Fruit fly (Drosophila melanogaster) whole organism, embryonic: Measurements from ENCODE around the gene CG15549.

Experiments used
- Aef1 ChIP-seq: fragments of 200-800 bp; sonication (Bioruptor generic); IDR thresholded peaks from 3 replicates; pipeline ENCODE4 v1.3.6; 2022; ENCODE audit warnings: missing biosample characterization, missing genetic modification characterization
- B-H1 ChIP-seq: fragments of 200-800 bp; sonication (Bioruptor generic); IDR thresholded peaks from 3 replicates; pipeline ENCODE4 v1.3.6; 2022; ENCODE audit warnings: missing biosample characterization, missing genetic modification characterization
- CG10543 ChIP-seq: fragments of 200-800 bp; sonication (Bioruptor generic); optimal IDR thresholded peaks from 3 replicates; lab custom pipeline; 2017; ENCODE audit warnings: missing biosample characterization, mild to moderate bottlenecking, missing genetic modification characterization, moderate library complexity
- CG11247 ChIP-seq: fragments of 200-800 bp; sonication (Bioruptor generic); IDR thresholded peaks from 2 replicates; pipeline ENCODE4 v1.3.6; 2022; ENCODE audit warnings: missing biosample characterization, missing genetic modification characterization
- CG12219 ChIP-seq: fragments of 200-800 bp; sonication (Bioruptor generic); optimal IDR thresholded peaks from 3 replicates; lab custom pipeline; 2018; ENCODE audit warnings: missing biosample characterization, mild to moderate bottlenecking, missing genetic modification characterization
- CG12942 ChIP-seq: fragments of 200-800 bp; sonication (Bioruptor generic); optimal IDR thresholded peaks from 3 replicates; lab custom pipeline; 2016; ENCODE audit warnings: missing biosample characterization, missing genetic modification characterization
- CG13775 ChIP-seq: fragments of 200-800 bp; sonication (Bioruptor generic); optimal IDR thresholded peaks from 3 replicates; lab custom pipeline; 2017; ENCODE audit warnings: missing biosample characterization, mild to moderate bottlenecking, missing genetic modification characterization
- CG15011 ChIP-seq: fragments of 200-800 bp; sonication (Bioruptor generic); optimal IDR thresholded peaks from 3 replicates; lab custom pipeline; 2018; ENCODE audit warnings: missing biosample characterization, mild to moderate bottlenecking, missing genetic modification characterization
- CG18599 ChIP-seq: fragments of 200-800 bp; sonication (Bioruptor generic); optimal IDR thresholded peaks from 3 replicates; lab custom pipeline; 2017; ENCODE audit warnings: missing biosample characterization, missing genetic modification characterization, mild to moderate bottlenecking, moderate library complexity, missing genetic modification reagents
- CG2875 ChIP-seq: fragments of 200-800 bp; sonication (Bioruptor generic); optimal IDR thresholded peaks from 2 replicates; lab custom pipeline; 2017; ENCODE audit warnings: missing biosample characterization, mild to moderate bottlenecking, missing genetic modification characterization, missing genetic modification reagents
- CG34224 ChIP-seq: fragments of 200-800 bp; sonication (Bioruptor generic); IDR thresholded peaks from 3 replicates; pipeline ENCODE4 v1.3.6; 2022; ENCODE audit warnings: missing biosample characterization, missing genetic modification characterization; ENCODE audit not compliant: partially characterized antibody
- CG34376 ChIP-seq: fragments of 200-800 bp; sonication (Bioruptor generic); optimal IDR thresholded peaks from 2 replicates; lab custom pipeline; 2018; ENCODE audit warnings: missing biosample characterization, mild to moderate bottlenecking, missing genetic modification characterization
- CG3726 ChIP-seq: fragments of 200-800 bp; sonication (Bioruptor generic); IDR thresholded peaks from 3 replicates; pipeline ENCODE4, ENCODE4 v1.3.6; 2022; ENCODE audit warnings: missing biosample characterization, missing genetic modification characterization
- CG3995 ChIP-seq: fragments of 200-800 bp; sonication (Bioruptor generic); optimal IDR thresholded peaks from 3 replicates; lab custom pipeline; 2016; ENCODE audit warnings: missing biosample characterization, missing genetic modification characterization
- CG5953 ChIP-seq: fragments of 200-800 bp; sonication (Bioruptor generic); IDR thresholded peaks from 2 replicates; pipeline ENCODE4 v1.3.6; 2022; ENCODE audit warnings: missing biosample characterization, missing genetic modification characterization
- CG7372 ChIP-seq: fragments of 200-800 bp; sonication (Bioruptor generic); IDR thresholded peaks from 2 replicates; pipeline ENCODE4 v1.3.6; 2022; ENCODE audit warnings: missing biosample characterization, missing genetic modification characterization
- CG7928 ChIP-seq: fragments of 200-800 bp; sonication (Bioruptor generic); optimal IDR thresholded peaks from 2 replicates; lab custom pipeline; 2017; ENCODE audit warnings: missing biosample characterization, mild to moderate bottlenecking, missing genetic modification characterization
- CG7963 ChIP-seq: fragments of 200-800 bp; sonication (Bioruptor generic); IDR thresholded peaks from 3 replicates; pipeline ENCODE4 v1.3.6; 2022; ENCODE audit warnings: missing biosample characterization, missing genetic modification characterization; ENCODE audit not compliant: partially characterized antibody
- D ChIP-seq, 2 experiments: fragments of 200-800 bp in 1 of 2; fragments of >200 bp in 1 of 2; sonication (Bioruptor generic) in 1 of 2; optimal IDR thresholded peaks; 2 replicates in 1 of 2; 3 replicates in 1 of 2; lab custom pipeline; 2017; ENCODE audit warnings: mild to moderate bottlenecking in 1 of 2, missing biosample characterization in 1 of 2, missing genetic modification characterization in 1 of 2, missing genetic modification reagents in 1 of 2
- Dek ChIP-seq: fragments of 200-800 bp; sonication (Bioruptor generic); optimal IDR thresholded peaks from 3 replicates; lab custom pipeline; 2019; ENCODE audit warnings: missing biosample characterization, mild to moderate bottlenecking, missing genetic modification characterization, moderate library complexity
- Doc2 ChIP-seq: fragments of 200-800 bp; sonication (Bioruptor generic); IDR thresholded peaks from 2 replicates; pipeline ENCODE4 v1.3.6; 2022; ENCODE audit warnings: missing biosample characterization, missing genetic modification characterization
- ERR ChIP-seq: fragments of 200-800 bp; sonication (Bioruptor generic); optimal IDR thresholded peaks from 2 replicates; lab custom pipeline; 2016; ENCODE audit warnings: missing biosample characterization, missing genetic modification characterization
- Gsc ChIP-seq: fragments of 200-800 bp; sonication (Bioruptor generic); IDR thresholded peaks from 2 replicates; pipeline ENCODE4 v1.3.6; 2022; ENCODE audit warnings: missing biosample characterization, missing genetic modification characterization
- Gug ChIP-seq: fragments of 200-800 bp; sonication (Bioruptor generic); IDR thresholded peaks from 4 replicates; pipeline ENCODE4 v1.3.6; 2022; ENCODE audit warnings: missing biosample characterization, missing genetic modification characterization
- HHEX ChIP-seq: fragments of 200-800 bp; sonication (Bioruptor generic); optimal IDR thresholded peaks from 3 replicates; lab custom pipeline; 2017; ENCODE audit warnings: missing biosample characterization, mild to moderate bottlenecking, missing genetic modification characterization, missing genetic modification reagents
- Lhr ChIP-seq: fragments of 200-800 bp; sonication (Bioruptor generic); optimal IDR thresholded peaks from 3 replicates; lab custom pipeline; 2017; ENCODE audit warnings: mild to moderate bottlenecking, missing biosample characterization, missing genetic modification reagents, missing genetic modification characterization
- Optix ChIP-seq: fragments of 200-800 bp; sonication (Bioruptor generic); IDR thresholded peaks from 3 replicates; pipeline ENCODE4 v1.3.6; 2022; ENCODE audit warnings: missing biosample characterization, missing genetic modification characterization
- Rx ChIP-seq: fragments of 200-800 bp; sonication (Bioruptor generic); IDR thresholded peaks from 2 replicates; pipeline ENCODE4 v1.3.6; 2022; ENCODE audit warnings: missing biosample characterization, missing genetic modification characterization
- Sin3A ChIP-seq: fragments of >200 bp; optimal IDR thresholded peaks from 2 replicates; lab custom pipeline; 2018
- Tbp ChIP-seq: fragments of >200 bp; optimal IDR thresholded peaks from 2 replicates; lab custom pipeline; 2018; ENCODE audit warnings: missing biosample characterization, missing genetic modification characterization
- abd-A ChIP-seq: fragments of 200-800 bp; sonication (Bioruptor generic); optimal IDR thresholded peaks from 3 replicates; lab custom pipeline; 2019; ENCODE audit warnings: missing biosample characterization, mild to moderate bottlenecking, missing genetic modification characterization, moderate library complexity
- ac ChIP-seq: fragments of 200-800 bp; sonication (Bioruptor generic); optimal IDR thresholded peaks from 3 replicates; lab custom pipeline; 2017; ENCODE audit warnings: missing biosample characterization, mild to moderate bottlenecking, missing genetic modification characterization
- bsh ChIP-seq, 2 experiments: fragments of 200-800 bp; sonication (Bioruptor generic); optimal IDR thresholded peaks; 2 replicates each; lab custom pipeline; 2017 to 2018; ENCODE audit warnings: mild to moderate bottlenecking in 2 of 2, missing biosample characterization in 2 of 2, missing genetic modification characterization in 2 of 2, moderate library complexity in 1 of 2
- crol ChIP-seq: fragments of 200-800 bp; sonication (Bioruptor generic); IDR thresholded peaks from 2 replicates; pipeline ENCODE4 v1.3.6; 2022; ENCODE audit warnings: missing biosample characterization, missing genetic modification characterization
- dmrt11E ChIP-seq: fragments of 200-800 bp; sonication (Bioruptor generic); optimal IDR thresholded peaks from 3 replicates; lab custom pipeline; 2018; ENCODE audit warnings: missing biosample characterization, mild to moderate bottlenecking, missing genetic modification characterization, moderate library complexity
- gsb-n ChIP-seq: fragments of 200-800 bp; sonication (Bioruptor generic); optimal IDR thresholded peaks from 3 replicates; lab custom pipeline; 2018; ENCODE audit warnings: missing biosample characterization, mild to moderate bottlenecking, missing genetic modification characterization
- gt ChIP-seq: fragments of 200-800 bp; sonication (Bioruptor generic); IDR thresholded peaks from 2 replicates; pipeline ENCODE4 v1.3.6; 2022; ENCODE audit warnings: missing biosample characterization, missing genetic modification characterization
- ham ChIP-seq: fragments of 200-800 bp; sonication (Bioruptor generic); IDR thresholded peaks from 2 replicates; pipeline ENCODE4 v1.3.6; 2022; ENCODE audit warnings: missing biosample characterization, missing genetic modification characterization
- hbn ChIP-seq: fragments of 200-800 bp; sonication (Bioruptor generic); IDR thresholded peaks from 2 replicates; pipeline ENCODE4 v1.3.6; 2022; ENCODE audit warnings: missing biosample characterization, missing genetic modification characterization; ENCODE audit not compliant: partially characterized antibody
- mirr ChIP-seq: fragments of 200-800 bp; sonication (Bioruptor generic); optimal IDR thresholded peaks from 3 replicates; lab custom pipeline; 2018; ENCODE audit warnings: missing biosample characterization, mild to moderate bottlenecking, missing genetic modification characterization
- onecut ChIP-seq: fragments of 200-800 bp; sonication (Bioruptor generic); IDR thresholded peaks from 2 replicates; pipeline ENCODE4 v1.3.6; 2022; ENCODE audit warnings: missing biosample characterization, missing genetic modification characterization
- otp ChIP-seq: fragments of 200-800 bp; sonication (Bioruptor generic); IDR thresholded peaks from 3 replicates; pipeline ENCODE4, ENCODE4 v1.3.6; 2022; ENCODE audit warnings: missing biosample characterization, missing genetic modification characterization
- rib ChIP-seq: fragments of 200-800 bp; sonication (Bioruptor generic); IDR thresholded peaks from 2 replicates; pipeline ENCODE4 v1.3.6; 2022; ENCODE audit warnings: missing biosample characterization, missing genetic modification characterization
- run ChIP-seq: fragments of 200-800 bp; sonication (Bioruptor generic); optimal IDR thresholded peaks from 3 replicates; lab custom pipeline; 2018; ENCODE audit warnings: missing biosample characterization, mild to moderate bottlenecking, missing genetic modification characterization
- ssp ChIP-seq: fragments of 200-800 bp; sonication (Bioruptor generic); IDR thresholded peaks from 2 replicates; pipeline ENCODE4 v1.3.6; 2022; ENCODE audit warnings: missing biosample characterization, missing genetic modification characterization
- tup ChIP-seq: fragments of 200-800 bp; sonication (Bioruptor generic); optimal IDR thresholded peaks from 2 replicates; lab custom pipeline; 2016; ENCODE audit warnings: missing biosample characterization, mild to moderate bottlenecking, missing genetic modification characterization, moderate library complexity
- unpg ChIP-seq: fragments of 200-800 bp; sonication (Bioruptor generic); optimal IDR thresholded peaks from 3 replicates; lab custom pipeline; 2018; ENCODE audit warnings: missing biosample characterization, mild to moderate bottlenecking, missing genetic modification characterization, moderate library complexity
- wor ChIP-seq: fragments of 200-800 bp; sonication (Bioruptor generic); IDR thresholded peaks from 2 replicates; pipeline ENCODE4 v1.3.6; 2022; ENCODE audit warnings: missing biosample characterization, missing genetic modification characterization

CG15549 gene

DNA sequence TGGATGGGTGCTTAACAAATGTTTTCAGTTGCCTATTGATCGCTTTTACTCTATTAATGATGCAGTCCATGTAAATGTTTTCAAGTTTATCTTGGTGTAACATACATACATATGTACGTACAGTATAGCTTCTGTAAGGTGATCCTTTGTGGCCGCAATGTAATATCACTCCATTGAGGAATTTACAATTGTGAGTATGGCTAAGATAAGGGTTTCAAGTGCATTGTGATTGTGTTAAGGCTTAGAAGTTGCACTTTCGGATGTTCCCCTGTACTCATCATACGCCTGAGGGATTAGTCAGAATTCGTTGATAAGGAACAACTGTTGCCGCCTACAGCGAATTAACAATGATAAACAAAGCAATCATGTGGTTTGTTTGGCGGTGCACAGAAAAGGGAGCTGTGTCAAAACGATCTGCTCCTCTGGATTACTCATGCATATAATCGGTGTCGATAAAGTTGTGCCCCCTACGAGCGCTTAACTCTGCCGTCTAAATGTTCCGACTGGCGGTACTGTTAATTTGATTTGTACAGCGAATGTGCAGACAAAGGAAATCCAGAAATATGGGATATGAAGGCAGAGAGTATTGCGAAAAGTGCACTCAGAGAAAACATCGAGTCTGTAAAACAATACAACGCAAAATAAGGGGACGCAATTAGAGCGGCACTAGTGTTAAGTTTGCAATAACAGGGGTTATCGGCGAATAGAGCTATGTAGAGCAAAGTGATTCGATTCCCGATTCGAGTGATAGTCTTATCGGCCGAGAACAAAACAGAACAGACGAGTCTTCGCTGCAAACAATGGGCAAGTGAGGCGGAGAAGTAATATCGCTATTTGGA lies 48.4 kb downstream of the CG15549 start (continued):
- TF ChIP-seq ac (no peak), CG3726 (GFP tag; lab: Robert Waterston, UW) (peak; percentile 67; the same call in 2 of the 3 replicates), B-H1 (GFP tag; lab: Robert Waterston, UW) (peak; percentile 35; the same call in 2 of the 3 replicates), bsh (GFP tag; optimal IDR thresholded peaks at IDR 0.05; lab: Kevin White, UChicago) (peak; percentile 11 to 74), ERR (GFP tag; lab: Kevin White, UChicago) (no peak), unpg (GFP tag; lab: Kevin White, UChicago) (no peak), crol (GFP tag; lab: Robert Waterston, UW) (0 out of 2 replicates have a peak, but pooled peaks have one; percentile 20), CG7928 (GFP tag; lab: Kevin White, UChicago) (no peak), Gsc (GFP tag; lab: Robert Waterston, UW) (peak; percentile 42), HHEX (peak; percentile 61), CG34376 (GFP tag; lab: Kevin White, UChicago) (no peak), CG15011 (GFP tag; lab: Kevin White, UChicago) (peak; percentile 17), wor (peak; percentile 51), CG12219 (GFP tag; lab: Kevin White, UChicago) (peak; percentile 58), otp (GFP tag; lab: Robert Waterston, UW) (peak; percentile 63; the same call in 1 of the 3 replicates), Optix (GFP tag; lab: Robert Waterston, UW) (peak; percentile 57; the same call in 2 of the 3 replicates), ssp (GFP tag; lab: Robert Waterston, UW) (peak; percentile 14; the same call in 1 of the 2 replicates), dmrt11E (peak; percentile 46), Doc2 (no peak), Gug (GFP tag; lab: Robert Waterston, UW) (peak; percentile 74; the same call in 3 of the 4 replicates), Lhr (GFP tag; lab: Kevin White, UChicago) (no peak), Sin3A (lab: Kevin White, UChicago) (no peak), CG7963 (GFP tag; lab: Robert Waterston, UW) (no peak), CG5953 (peak; percentile 66), gt (GFP tag; lab: Robert Waterston, UW) (no peak; the same call in 1 of the 2 replicates), CG13775 (GFP tag; lab: Kevin White, UChicago) (peak; percentile 9), Aef1 (GFP tag; lab: Robert Waterston, UW) (peak; percentile 54; the same call in 2 of the 3 replicates), abd-A (no peak), CG18599 (peak; percentile 72), CG11247 (GFP tag; lab: Robert Waterston, UW) (peak; percentile 71), tup (GFP tag; lab: Kevin White, UChicago) (peak; percentile 4), CG10543 (peak; percentile 40), ham (no peak), Rx (GFP tag; lab: Robert Waterston, UW) (peak; percentile 59; the same call in 1 of the 2 replicates), CG34224 (no peak), CG12942 (peak; percentile 54), Tbp (no peak), CG3995 (GFP tag; lab: Kevin White, UChicago) (peak; percentile 1), CG7372 (GFP tag; lab: Robert Waterston, UW) (peak; percentile 60; the same call in 1 of the 2 replicates), onecut (GFP tag; lab: Robert Waterston, UW) (peak; percentile 42), run (tag; lab: Kevin White, UChicago) (no peak), rib (GFP tag; lab: Robert Waterston, UW) (no peak), CG2875 (GFP tag; lab: Kevin White, UChicago) (peak; percentile 45), Dek (tag; lab: Kevin White, UChicago) (peak; percentile 55), D (optimal IDR thresholded peaks at IDR 0.05; lab: Kevin White, UChicago) (no peak), D (GFP tag; optimal IDR thresholded peaks at IDR 0.05; lab: Kevin White, UChicago) (peak; percentile 54), mirr (GFP tag; lab: Kevin White, UChicago) (no peak), hbn (GFP tag; lab: Robert Waterston, UW) (no peak), gsb-n (tag; lab: Kevin White, UChicago) (peak; percentile 46)
